Fruit fly (Drosophila melanogaster): Measurements from ENCODE around the gene Vps36.
A peak's percentile ranks its signal among the peaks of the same experiment; 100 is the strongest.

Vps36 gene

dm6 chr3L:13497720-13498355 is 15.1 kb downstream of the Vps36 start (continued):
- TF ChIP-seq hkb (optimal IDR thresholded peaks at IDR 0.05), result no peak
- peak; percentile 48; the same call in 1 of the 2 replicates for TF ChIP-seq hkb (GFP tag; IDR thresholded peaks at IDR 0.05)

- TF ChIP-seq Drgx (GFP tag; IDR thresholded peaks at IDR 0.05) (peak; percentile 89), CG10462 (GFP tag; optimal IDR thresholded peaks at IDR 0.05) (no peak), bsh (GFP tag; optimal IDR thresholded peaks at IDR 0.05) (peak in 1 of 2 experiments; percentile 94), lbe (GFP tag; optimal IDR thresholded peaks at IDR 0.05) (peak; percentile 16), Ets97D (GFP tag; optimal IDR thresholded peaks at IDR 0.05) (no peak), grn (GFP tag; optimal IDR thresholded peaks at IDR 0.05) (peak; percentile 49), nom (GFP tag; optimal IDR thresholded peaks at IDR 0.05) (peak; percentile 96)
Measured at dm6 chr3L:13495065-13495464, 17.8 kb downstream of the Vps36 start.

dm6 chr3L:13494363-13495015 is 18.4 kb downstream of the Vps36 start:
- TF ChIP-seq dysf (GFP tag; IDR thresholded peaks at IDR 0.05) (0 out of 3 replicates have a peak, but pooled peaks have one; percentile 20), Camta (GFP tag; optimal IDR thresholded peaks at IDR 0.05) (no peak), hb (GFP tag; IDR thresholded peaks at IDR 0.05; ENCODE audit: partially characterized antibody) (no peak), bigmax (GFP tag; optimal IDR thresholded peaks at IDR 0.05) (no peak), oc (tag; optimal IDR thresholded peaks at IDR 0.05) (peak; percentile 28), CG34376 (GFP tag; optimal IDR thresholded peaks at IDR 0.05) (peak; percentile 31), CG3995 (GFP tag; optimal IDR thresholded peaks at IDR 0.05) (no peak), Aef1 (GFP tag; IDR thresholded peaks at IDR 0.05) (peak; percentile 19; the same call in 1 of the 3 replicates), zen (tag; optimal IDR thresholded peaks at IDR 0.05) (no peak), maf-S (GFP tag; optimal IDR thresholded peaks at IDR 0.05) (no peak), Antp (GFP tag; optimal IDR thresholded peaks at IDR 0.05) (no peak), CG11398 (GFP tag; optimal IDR thresholded peaks at IDR 0.05) (no peak), CG13296 (GFP tag; optimal IDR thresholded peaks at IDR 0.05) (peak; percentile 1), btn (GFP tag; optimal IDR thresholded peaks at IDR 0.05) (no peak), CG10543 (GFP tag; optimal IDR thresholded peaks at IDR 0.05) (peak; percentile 66), CG17328 (GFP tag; IDR thresholded peaks at IDR 0.05) (peak; percentile 20; the same call in 1 of the 2 replicates), CG2120 (GFP tag; optimal IDR thresholded peaks at IDR 0.05) (peak; percentile 6), CG3281 (GFP tag; optimal IDR thresholded peaks at IDR 0.05) (no peak), dmrt11E (tag; optimal IDR thresholded peaks at IDR 0.05) (no peak), Adf1 (GFP tag; IDR thresholded peaks at IDR 0.05) (peak; percentile 25; the same call in 1 of the 2 replicates), CG3163 (GFP tag; optimal IDR thresholded peaks at IDR 0.05) (no peak), gsb (GFP tag; IDR thresholded peaks at IDR 0.05) (no peak), usp (GFP tag; optimal IDR thresholded peaks at IDR 0.05) (no peak), CG7839 (tag; optimal IDR thresholded peaks at IDR 0.05) (no peak), sr (GFP tag; IDR thresholded peaks at IDR 0.05) (0 out of 3 replicates have a peak, but pooled peaks have one; percentile 15), CG17912 (GFP tag; optimal IDR thresholded peaks at IDR 0.05) (no peak), Deaf1 (tag; optimal IDR thresholded peaks at IDR 0.05) (peak; percentile 96), CG5180 (GFP tag; optimal IDR thresholded peaks at IDR 0.05) (no peak), chif (GFP tag; optimal IDR thresholded peaks at IDR 0.05) (no peak), bcd (GFP tag; optimal IDR thresholded peaks at IDR 0.05) (no peak), Meics (GFP tag; optimal IDR thresholded peaks at IDR 0.05) (no peak), Blimp-1 (GFP tag; optimal IDR thresholded peaks at IDR 0.05) (peak; percentile 62), CG1647 (GFP tag; optimal IDR thresholded peaks at IDR 0.05) (no peak), nau (GFP tag; optimal IDR thresholded peaks at IDR 0.05) (no peak), CG1792 (GFP tag; optimal IDR thresholded peaks at IDR 0.05) (no peak), CG1024 (GFP tag; IDR thresholded peaks at IDR 0.05) (peak; percentile 10; the same call in 1 of the 2 replicates), dmrt99B (tag; optimal IDR thresholded peaks at IDR 0.05) (no peak)

Data from whole organism, embryonic.